Worm (Caenorhabditis elegans): Measurements from ENCODE around the gene F11C1.4.

DNA sequence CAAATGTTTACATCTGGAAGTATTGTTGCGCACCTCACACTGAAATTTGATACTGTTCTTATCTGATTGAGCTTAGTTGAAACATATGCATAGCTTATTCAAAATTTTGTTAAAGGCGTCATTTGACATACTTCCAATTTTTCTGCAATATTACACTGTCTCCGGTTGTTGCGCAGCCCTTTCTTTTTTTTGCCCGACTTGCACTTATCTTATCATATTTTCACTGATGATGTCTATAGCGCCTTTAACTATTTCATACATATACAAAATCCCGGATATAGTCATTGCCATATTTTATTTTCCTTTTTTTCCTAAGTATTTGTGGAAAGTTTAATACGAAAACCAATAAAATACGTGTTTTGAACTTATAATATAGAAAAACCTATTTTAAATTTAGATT is 29.9 kb downstream of the F11C1.4 start:
- TF ChIP-seq sox-4 (tag; optimal IDR thresholded peaks at IDR 0.05) (no peak), pqm-1 (tag; optimal IDR thresholded peaks at IDR 0.05) (no peak), unc-86 (tag; optimal IDR thresholded peaks at IDR 0.05) (no peak)
